Worm (Caenorhabditis elegans) whole organism, L4 larva: ENCODE measurements around the gene fbxa-36.
"Not testable (repeated sequence)": the region's sequence is repeated elsewhere in the genome, so short reads cannot be mapped to it uniquely, and the experiment has no call there.

Experiments
- F26F4.8 ChIP-seq: fragments of 200-800 bp; sonication (Bioruptor generic); conservative IDR thresholded peaks from 2 replicates; pipeline ENCODE4 v1.3.6; 2022; ENCODE audit warnings: missing genetic modification characterization, missing compliant biosample characterization
- T26A8.4 ChIP-seq: fragments of 200-800 bp; sonication (Bioruptor generic); IDR thresholded peaks from 2 replicates; pipeline ENCODE4 v1.3.6; 2022; ENCODE audit warnings: missing genetic modification characterization, missing compliant biosample characterization
- Y5F2A.4 ChIP-seq: fragments of 200-800 bp; sonication (Bioruptor generic); optimal IDR thresholded peaks from 2 replicates; lab custom pipeline; 2018; ENCODE audit warnings: mild to moderate bottlenecking, missing genetic modification characterization, missing compliant biosample characterization
- Y75B8A.6 ChIP-seq: fragments of 200-800 bp; sonication (Bioruptor generic); IDR thresholded peaks from 2 replicates; pipeline ENCODE4 v1.3.6; 2022; ENCODE audit warnings: missing genetic modification reagents, missing genetic modification characterization, missing compliant biosample characterization
- ZK337.2 ChIP-seq: fragments of 200-800 bp; sonication (Bioruptor generic); IDR thresholded peaks from 2 replicates; pipeline ENCODE4 v1.3.6; 2022; ENCODE audit warnings: missing genetic modification reagents, missing genetic modification characterization, missing compliant biosample characterization
- aha-1 ChIP-seq: fragments of 150-350 bp; peaks from one replicate; lab custom pipeline; 2014; ENCODE audit warnings: missing biosample characterization, missing genetic modification characterization
- attf-4 ChIP-seq: sonication (generic microtip); optimal IDR thresholded peaks from 3 replicates; lab custom pipeline; 2017; ENCODE audit warnings: missing biosample characterization, missing genetic modification characterization
- ceh-20 ChIP-seq: fragments of 200-800 bp; sonication (Bioruptor generic); IDR thresholded peaks from 2 replicates; pipeline ENCODE4 v1.3.6; 2022; ENCODE audit warnings: missing genetic modification reagents, missing genetic modification characterization, missing compliant biosample characterization
- daf-16 ChIP-seq, 3 experiments: sonication (generic microtip); optimal IDR thresholded peaks; 2 replicates each; lab custom pipeline; 2016 to 2017; ENCODE audit warnings: missing genetic modification characterization in 3 of 3, missing genetic modification reagents in 3 of 3, mild to moderate bottlenecking in 2 of 3, missing compliant biosample characterization in 2 of 3, missing biosample characterization in 1 of 3, moderate library complexity in 1 of 3
- daf-19 ChIP-seq: fragments of 200-800 bp; sonication (Bioruptor generic); conservative IDR thresholded peaks from 2 replicates; pipeline ENCODE4 v1.3.6; 2022; ENCODE audit warnings: missing genetic modification characterization, missing compliant biosample characterization
- daf-8 ChIP-seq: fragments of 200-800 bp; sonication (Bioruptor generic); IDR thresholded peaks from 2 replicates; pipeline ENCODE4 v1.3.6; 2022; ENCODE audit warnings: missing genetic modification characterization, missing compliant biosample characterization
- dmd-6 ChIP-seq: fragments of 200-800 bp; sonication (Bioruptor generic); IDR thresholded peaks from 2 replicates; pipeline ENCODE4 v1.3.6; 2022; ENCODE audit warnings: missing genetic modification reagents, missing genetic modification characterization, missing compliant biosample characterization
- dmd-9 ChIP-seq: fragments of 200-800 bp; sonication (Bioruptor generic); IDR thresholded peaks from 2 replicates; pipeline ENCODE4 v1.3.6; 2022; ENCODE audit warnings: missing genetic modification reagents, missing genetic modification characterization, missing compliant biosample characterization
- dpl-1 ChIP-seq: fragments of 150-350 bp; optimal IDR thresholded peaks from 2 replicates; lab custom pipeline; 2014; ENCODE audit warnings: missing biosample characterization, missing genetic modification reagents, missing genetic modification characterization
- duxl-1 ChIP-seq: sonication (generic microtip); optimal IDR thresholded peaks from 2 replicates; lab custom pipeline; 2016; ENCODE audit warnings: mild to moderate bottlenecking, missing genetic modification characterization, moderate library complexity, missing compliant biosample characterization; ENCODE audit not compliant: poor library complexity
- dve-1 ChIP-seq: sonication (generic microtip); optimal IDR thresholded peaks from 2 replicates; lab custom pipeline; 2017; ENCODE audit warnings: antibody characterized with exemption, mild to moderate bottlenecking, missing genetic modification characterization, missing compliant biosample characterization; ENCODE audit not compliant: insufficient read depth
- hif-1 ChIP-seq, 2 experiments: sonication (generic microtip); optimal IDR thresholded peaks; 2 replicates each; lab custom pipeline; 2016 to 2017; ENCODE audit warnings: missing compliant biosample characterization in 2 of 2, missing genetic modification characterization in 2 of 2, missing genetic modification reagents in 2 of 2, missing genotype in 2 of 2, mild to moderate bottlenecking in 1 of 2
- hlh-11 ChIP-seq: fragments of 200-800 bp; sonication (Bioruptor generic); optimal IDR thresholded peaks from 2 replicates; lab custom pipeline; 2018; ENCODE audit warnings: mild to moderate bottlenecking, missing genetic modification characterization, missing compliant biosample characterization
- hlh-30 ChIP-seq: sonication (generic microtip); optimal IDR thresholded peaks from 2 replicates; lab custom pipeline; 2017; ENCODE audit warnings: antibody characterized with exemption, mild to moderate bottlenecking, missing genetic modification characterization, missing compliant biosample characterization; ENCODE audit not compliant: insufficient read depth
- hmg-1.1 ChIP-seq: fragments of 200-800 bp; sonication (Bioruptor generic); IDR thresholded peaks from 2 replicates; pipeline ENCODE4 v1.3.6; 2022; ENCODE audit warnings: missing genetic modification reagents, missing genetic modification characterization, missing compliant biosample characterization
- lim-7 ChIP-seq: fragments of 200-800 bp; sonication (Bioruptor generic); IDR thresholded peaks from 2 replicates; pipeline ENCODE4 v1.3.6; 2022; ENCODE audit warnings: missing genetic modification characterization, missing compliant biosample characterization
- lin-1 ChIP-seq: fragments of 200-800 bp; sonication (Bioruptor generic); IDR thresholded peaks from 2 replicates; pipeline ENCODE4 v1.3.6; 2022; ENCODE audit warnings: missing genetic modification reagents, missing genetic modification characterization, missing compliant biosample characterization
- lin-15B ChIP-seq: fragments of 150-350 bp; sonication (generic microtip); optimal IDR thresholded peaks from 3 replicates; lab custom pipeline; 2014; ENCODE audit warnings: missing biosample characterization, missing genetic modification characterization
- lin-38 ChIP-seq: fragments of 200-800 bp; sonication (Bioruptor generic); IDR thresholded peaks from 2 replicates; pipeline ENCODE4 v1.3.6; 2022; ENCODE audit warnings: missing genetic modification reagents, missing genetic modification characterization, missing compliant biosample characterization
- lsy-2 ChIP-seq, 2 experiments: fragments of 150-350 bp in 1 of 2; sonication (generic microtip) in 1 of 2; optimal IDR thresholded peaks; 2 replicates each; lab custom pipeline; 2014 to 2017; ENCODE audit warnings: missing biosample characterization in 2 of 2, missing genetic modification characterization in 2 of 2
- madf-5 ChIP-seq, 2 experiments: fragments of 200-800 bp; sonication (Bioruptor generic); IDR thresholded peaks; 2 replicates each; pipeline ENCODE4 v1.3.6; 2022; ENCODE audit warnings: missing compliant biosample characterization in 2 of 2, missing genetic modification characterization in 2 of 2
- mdl-1 ChIP-seq, 2 experiments: fragments of 150-350 bp in 1 of 2; sonication (generic microtip) in 1 of 2; optimal IDR thresholded peaks; 2 replicates each; lab custom pipeline; 2014 to 2017; ENCODE audit warnings: missing biosample characterization in 2 of 2, missing genetic modification characterization in 2 of 2
- mep-1 ChIP-seq: fragments of 150-350 bp; sonication (generic microtip); optimal IDR thresholded peaks from 3 replicates; lab custom pipeline; 2014; ENCODE audit warnings: missing biosample characterization, missing genetic modification characterization
- mes-2 ChIP-seq: sonication (generic microtip); optimal IDR thresholded peaks from 2 replicates; lab custom pipeline; 2016; ENCODE audit warnings: missing genotype, mild to moderate bottlenecking, missing genetic modification characterization, missing compliant biosample characterization; ENCODE audit not compliant: poor library complexity, severe bottlenecking
- nhr-11 ChIP-seq: fragments of 150-350 bp; optimal IDR thresholded peaks from 2 replicates; lab custom pipeline; 2014; ENCODE audit warnings: missing biosample characterization, missing genetic modification characterization
- nhr-28 ChIP-seq: fragments of 150-350 bp; optimal IDR thresholded peaks from 2 replicates; lab custom pipeline; 2014; ENCODE audit warnings: missing biosample characterization, missing genetic modification characterization
- nhr-77 ChIP-seq: fragments of 150-350 bp; optimal IDR thresholded peaks from 2 replicates; lab custom pipeline; 2014; ENCODE audit warnings: missing biosample characterization, missing genetic modification characterization
- pha-4 ChIP-seq, 2 experiments: fragments of 150-350 bp in 1 of 2; fragments of 200-800 bp in 1 of 2; sonication (Bioruptor generic) in 1 of 2; IDR thresholded peaks in 1 of 2; optimal IDR thresholded peaks in 1 of 2; 2 replicates each; pipeline versions ENCODE4 v1.3.6 to Lab custom; 2014 to 2022; ENCODE audit warnings: missing genetic modification characterization in 2 of 2, missing genetic modification reagents in 2 of 2, missing biosample characterization in 1 of 2, missing compliant biosample characterization in 1 of 2
- php-3 ChIP-seq: fragments of 200-800 bp; sonication (Bioruptor generic); IDR thresholded peaks from 2 replicates; pipeline ENCODE4 v1.3.6; 2022; ENCODE audit warnings: missing genetic modification reagents, missing genetic modification characterization, missing compliant biosample characterization
- pqm-1 ChIP-seq: sonication (generic microtip); optimal IDR thresholded peaks from 2 replicates; lab custom pipeline; 2017; ENCODE audit warnings: missing biosample characterization, missing genetic modification characterization
- saeg-2 ChIP-seq: fragments of 200-800 bp; sonication (Bioruptor generic); IDR thresholded peaks from 2 replicates; pipeline ENCODE4 v1.3.6; 2022; ENCODE audit warnings: missing genetic modification reagents, missing genetic modification characterization, missing compliant biosample characterization
- tra-1 ChIP-seq: fragments of 200-800 bp; sonication (Bioruptor generic); IDR thresholded peaks from 2 replicates; pipeline ENCODE4 v1.3.6; 2022; ENCODE audit warnings: missing genetic modification reagents, missing genetic modification characterization, missing compliant biosample characterization

The fbxa-36 gene

DNA sequence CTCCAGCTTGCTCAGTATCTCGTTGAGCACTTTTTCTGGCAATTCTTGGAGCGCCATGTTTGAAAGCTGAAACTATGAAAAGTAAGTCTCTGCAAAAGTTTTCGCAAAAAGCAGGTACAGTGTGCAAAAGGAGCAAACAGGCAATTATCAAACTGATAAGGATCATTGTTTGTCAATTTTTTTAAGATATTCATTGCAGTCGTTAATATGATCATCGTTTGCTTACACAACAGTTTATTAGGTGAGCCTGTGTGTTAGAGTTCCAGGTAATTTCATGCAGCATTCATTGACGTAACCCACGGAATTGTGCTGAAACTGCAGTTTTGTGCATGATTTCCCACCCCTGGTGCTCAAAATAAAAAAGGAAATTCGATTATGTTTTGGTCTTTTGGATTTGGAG lies 26.2 kb downstream of the fbxa-36 start, which contains the start of gene fbxa-151:
Gene fbxa-151, minus strand, starts transcription at position 101 of the 400 bp plus-strand sequence.
- TF ChIP-seq mdl-1 (tag; optimal IDR thresholded peaks at IDR 0.05; lab: Kevin White, UChicago); daf-19 (GFP tag; lab: Robert Waterston, UW); attf-4 (tag; lab: Kevin White, UChicago): not testable (repeated sequence)

DNA sequence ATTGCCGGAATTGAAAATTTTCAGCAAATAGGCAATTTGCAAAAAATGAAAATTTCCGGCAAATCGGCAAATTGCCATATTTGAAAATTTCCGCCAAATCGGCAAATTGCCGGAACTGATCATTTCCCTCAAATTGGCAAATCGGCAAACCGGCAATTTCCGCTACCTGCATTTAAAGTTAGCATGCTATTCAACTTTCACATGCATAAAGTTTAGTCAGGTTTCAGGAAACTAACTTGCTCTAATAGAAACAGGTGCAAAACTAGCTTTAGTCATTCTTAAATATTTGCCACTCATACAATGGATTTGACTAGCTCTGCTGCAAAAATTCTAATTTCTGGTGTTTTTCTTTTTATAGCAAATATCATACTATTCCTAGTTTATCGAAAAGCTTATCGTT lies 29.3 kb downstream of the fbxa-36 start, which contains the start of gene srz-9:
Gene srz-9, plus strand, starts transcription at position 301 of the 400 bp plus-strand sequence.
- TF ChIP-seq saeg-2; aha-1 (tag; lab: Kevin White, UChicago); Y5F2A.4 (GFP tag; lab: Kevin White, UChicago): not testable (repeated sequence)

- TF ChIP-seq madf-5 (GFP tag; IDR thresholded peaks at IDR 0.05; lab: Robert Waterston, UW); Y75B8A.6 (GFP tag; lab: Robert Waterston, UW); lin-15B (tag; lab: Kevin White, UChicago): not testable (repeated sequence)
These were observed 34.7 kb downstream of the fbxa-36 start, which contains the start of gene fbxa-78 for ce11 chrIII:1258358-1258757. Gene fbxa-78 (minus strand): TSS chrIII:1258458.

- not testable (repeated sequence) for TF ChIP-seq T26A8.4 (GFP tag; lab: Robert Waterston, UW); hlh-30 (tag; lab: Kevin White, UChicago); lim-7 (GFP tag; lab: Robert Waterston, UW)
These were observed 36.5 kb downstream of the fbxa-36 start, which contains the start of gene fbxa-208 for ce11 chrIII:1256519-1256918. Gene fbxa-208 (plus strand): TSS chrIII:1256819.

DNA sequence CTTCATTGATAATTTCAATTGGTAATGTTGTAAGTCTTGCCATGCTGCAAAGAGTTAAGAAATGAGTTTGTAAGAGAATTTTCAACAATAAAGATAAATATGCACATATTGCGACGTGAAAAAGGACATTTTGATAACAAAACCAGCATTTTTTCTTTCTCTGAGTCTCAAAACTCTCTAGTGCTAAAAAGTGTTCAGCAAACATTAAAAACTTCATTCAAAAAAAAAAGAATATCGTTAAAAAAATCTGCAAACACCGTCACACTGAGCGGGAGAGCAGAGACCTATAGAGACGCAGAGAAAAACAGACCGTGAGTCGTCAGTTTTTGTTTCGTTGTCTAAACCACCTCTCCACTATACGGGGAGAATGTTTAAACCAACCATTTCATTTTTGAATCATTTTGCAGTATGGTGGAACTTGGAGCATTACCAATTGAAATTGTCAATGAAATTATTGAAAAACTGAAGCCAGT lies 43.9 kb downstream of the fbxa-36 start, which contains the start of the genes fbxa-76 and fbxa-77:
Gene fbxa-76, minus strand, starts transcription at position 51 of the 473 bp plus-strand sequence.
Gene fbxa-77, plus strand, starts transcription at position 365 of the 473 bp plus-strand sequence.
- TF ChIP-seq lsy-2 (tag; optimal IDR thresholded peaks at IDR 0.05; lab: Kevin White, UChicago) (peak in 1 of 2 experiments; percentile 60), dmd-6 (GFP tag; lab: Robert Waterston, UW) (peak; percentile 65), daf-16 (GFP tag; optimal IDR thresholded peaks at IDR 0.05; lab: Kevin White, UChicago) (no peak), daf-16 (tag; optimal IDR thresholded peaks at IDR 0.05; lab: Kevin White, UChicago) (peak; percentile 53), php-3 (GFP tag; lab: Robert Waterston, UW) (peak; percentile 52; the same call in 1 of the 2 replicates), ZK337.2 (GFP tag; lab: Robert Waterston, UW) (no peak), mes-2 (tag; lab: Kevin White, UChicago) (peak; percentile 70), lin-1 (GFP tag; lab: Robert Waterston, UW) (0 out of 2 replicates have a peak, but pooled peaks have one; percentile 32), dve-1 (tag; lab: Kevin White, UChicago) (peak; percentile 90), hif-1 (tag; optimal IDR thresholded peaks at IDR 0.05; lab: Kevin White, UChicago) (peak in 1 of 2 experiments; percentile 25), tra-1 (GFP tag; lab: Robert Waterston, UW) (0 out of 2 replicates have a peak, but pooled peaks have one; percentile 13), dmd-9 (no peak), hlh-11 (tag; lab: Kevin White, UChicago) (peak; percentile 61), lin-38 (no peak), pqm-1 (tag; lab: Kevin White, UChicago) (peak; percentile 40), hlh-30 (tag; lab: Kevin White, UChicago) (peak; percentile 23), duxl-1 (tag; lab: Kevin White, UChicago) (peak; percentile 62), dpl-1 (GFP tag; lab: Kevin White, UChicago) (peak; percentile 46), daf-8 (GFP tag; lab: Robert Waterston, UW) (no peak), mep-1 (tag; lab: Kevin White, UChicago) (peak; percentile 33), pha-4 (GFP tag; IDR thresholded peaks at IDR 0.05; lab: Robert Waterston, UW) (no peak), pha-4 (tag; optimal IDR thresholded peaks at IDR 0.05; lab: Kevin White, UChicago) (peak; percentile 70), nhr-28 (tag; lab: Kevin White, UChicago) (peak; percentile 27), ceh-20 (GFP tag; lab: Robert Waterston, UW) (no peak), nhr-11 (tag; lab: Kevin White, UChicago) (no peak), hmg-1.1 (GFP tag; lab: Robert Waterston, UW) (0 out of 2 replicates have a peak, but pooled peaks have one; percentile 26), nhr-77 (tag; lab: Kevin White, UChicago) (peak; percentile 6), mdl-1 (tag; optimal IDR thresholded peaks at IDR 0.05; lab: Kevin White, UChicago) (peak in 1 of 2 experiments; percentile 3), lin-15B (tag; lab: Kevin White, UChicago) (no peak), F26F4.8 (GFP tag; lab: Robert Waterston, UW) (no peak)
